Fruit fly (Drosophila melanogaster) Kc167 (cell line): ENCODE measurements around the gene Ptp10D.

Experiments
- h ChIP-seq: fragments of >200 bp; optimal IDR thresholded peaks from 3 replicates; lab custom pipeline; 2018; ENCODE audit warnings: missing external identifiers
- ttk ChIP-seq: sonication (Bioruptor generic); optimal IDR thresholded peaks from 2 replicates; lab custom pipeline; 2017; ENCODE audit warnings: missing external identifiers

DNA sequence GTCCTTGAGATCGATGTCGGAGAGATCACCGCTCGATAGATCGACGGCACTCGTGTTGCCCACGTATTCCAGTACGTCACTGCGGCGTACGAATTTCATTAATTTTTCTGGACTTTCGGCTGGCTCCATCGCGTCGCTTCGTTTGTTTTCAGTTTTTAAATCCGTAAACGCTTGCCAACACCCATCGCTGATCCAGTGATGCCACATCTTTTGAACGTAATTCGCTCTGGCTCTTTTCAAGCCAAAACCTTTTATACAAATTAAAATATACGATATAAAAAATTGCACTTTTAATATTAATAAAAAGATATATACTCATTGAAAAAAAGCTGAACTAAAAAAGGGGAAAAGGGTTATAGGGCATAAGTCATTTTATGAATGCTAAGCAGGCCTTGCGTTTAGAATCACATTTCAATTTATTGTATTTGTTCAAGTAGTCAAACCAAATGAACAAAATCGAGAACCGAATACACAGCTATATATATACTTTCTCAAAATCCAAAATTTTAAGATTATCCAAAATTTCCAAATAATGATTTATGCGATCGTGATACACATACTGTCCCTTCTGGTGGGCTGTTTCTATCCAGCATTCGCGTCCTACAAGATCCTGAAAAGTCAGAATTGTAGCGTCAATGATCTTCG is 49.4 kb upstream of the Ptp10D start, which contains the start of the genes Kmn1 and Reepl1:
- TF ChIP-seq h (lab: Kevin White, UChicago) (no peak), ttk (lab: Kevin White, UChicago) (no peak)
